Fruit fly (Drosophila melanogaster) whole organism, wandering third instar larva: ENCODE measurements around the gene mei-217.

Source experiments
- Abd-B ChIP-seq: fragments of >200 bp; optimal IDR thresholded peaks from 2 replicates; lab custom pipeline; 2017; ENCODE audit warnings: missing biosample characterization, missing genetic modification characterization
- CG32264 ChIP-seq: fragments of 200-800 bp; sonication (Bioruptor generic); optimal IDR thresholded peaks from 2 replicates; lab custom pipeline; 2016; ENCODE audit warnings: missing biosample characterization, missing genetic modification characterization
- CG9705 ChIP-seq: fragments of 200-800 bp; sonication (Bioruptor generic); optimal IDR thresholded peaks from 2 replicates; lab custom pipeline; 2018; ENCODE audit warnings: missing biosample characterization, mild to moderate bottlenecking, missing genetic modification characterization
- CrebA ChIP-seq: fragments of 200-800 bp; sonication (Bioruptor generic); optimal IDR thresholded peaks from 2 replicates; lab custom pipeline; 2016; ENCODE audit warnings: missing biosample characterization, mild to moderate bottlenecking, missing genetic modification characterization, borderline replicate concordance
- Dfd ChIP-seq: fragments of >200 bp; optimal IDR thresholded peaks from 2 replicates; lab custom pipeline; 2017; ENCODE audit warnings: missing biosample characterization, missing genetic modification characterization
- Dif ChIP-seq: fragments of 200-275, 200-300 bp; sonication (Bioruptor generic); optimal IDR thresholded peaks from 2 replicates; lab custom pipeline; 2018; ENCODE audit warnings: missing biosample characterization, missing genetic modification characterization; ENCODE audit not compliant: partially characterized antibody
- GATAd ChIP-seq: sonication (Bioruptor generic); optimal IDR thresholded peaks from 2 replicates; lab custom pipeline; 2016; ENCODE audit warnings: missing biosample characterization, missing genetic modification characterization
- HLH106 ChIP-seq: fragments of 200-800 bp; optimal IDR thresholded peaks from 3 replicates; lab custom pipeline; 2019; ENCODE audit warnings: missing biosample characterization, mild to moderate bottlenecking, missing genetic modification characterization, moderate library complexity
- Hnf4 ChIP-seq: fragments of 200-800 bp; sonication (Bioruptor generic); optimal IDR thresholded peaks from 2 replicates; lab custom pipeline; 2016; ENCODE audit warnings: missing biosample characterization, mild to moderate bottlenecking, missing genetic modification characterization
- Hr78 ChIP-seq: fragments of >200 bp; optimal IDR thresholded peaks from 2 replicates; lab custom pipeline; 2017; ENCODE audit warnings: missing biosample characterization, missing genetic modification characterization
- Hr83 ChIP-seq: fragments of 200-300 bp; sonication (Bioruptor generic); optimal IDR thresholded peaks from 2 replicates; lab custom pipeline; 2016; ENCODE audit warnings: missing biosample characterization, mild to moderate bottlenecking, missing genetic modification characterization, moderate library complexity; ENCODE audit not compliant: poor library complexity, severe bottlenecking
- Mio ChIP-seq: sonication (Bioruptor generic); optimal IDR thresholded peaks from 2 replicates; lab custom pipeline; 2016; ENCODE audit warnings: missing biosample characterization, missing genetic modification characterization
- Myc ChIP-seq: fragments of >200 bp; optimal IDR thresholded peaks from 2 replicates; lab custom pipeline; 2017
- N ChIP-seq: fragments of >200 bp; optimal IDR thresholded peaks from 2 replicates; lab custom pipeline; 2018; ENCODE audit warnings: missing biosample characterization, missing external identifiers, missing genetic modification characterization
- OdsH ChIP-seq: fragments of 200-800 bp; sonication (Bioruptor generic); optimal IDR thresholded peaks from 2 replicates; lab custom pipeline; 2016; ENCODE audit warnings: missing biosample characterization, mild to moderate bottlenecking, missing genetic modification characterization
- Rel ChIP-seq, 2 experiments: fragments of 200-800 bp; sonication (Bioruptor generic) in 1 of 2; optimal IDR thresholded peaks; 2 replicates in 1 of 2; 3 replicates in 1 of 2; lab custom pipeline; 2016 to 2019; ENCODE audit warnings: mild to moderate bottlenecking in 2 of 2, missing biosample characterization in 2 of 2, missing genetic modification characterization in 2 of 2, moderate library complexity in 1 of 2
- Vsx2 ChIP-seq: fragments of 200-300, 225-300 bp; sonication (Bioruptor generic); optimal IDR thresholded peaks from 2 replicates; lab custom pipeline; 2018; ENCODE audit warnings: missing biosample characterization, missing genetic modification characterization; ENCODE audit not compliant: partially characterized antibody
- br ChIP-seq: fragments of 200-800 bp; sonication (Bioruptor generic); optimal IDR thresholded peaks from 2 replicates; lab custom pipeline; 2016; ENCODE audit warnings: missing biosample characterization, missing genetic modification characterization
- brk ChIP-seq: fragments of 200-800 bp; sonication (Bioruptor generic); optimal IDR thresholded peaks from 2 replicates; lab custom pipeline; 2016; ENCODE audit warnings: missing biosample characterization, mild to moderate bottlenecking, missing genetic modification characterization
- dl ChIP-seq, 2 experiments: fragments of 175-275, 200-275 bp in 1 of 2; fragments of 200-275 bp in 1 of 2; sonication (Bioruptor generic); optimal IDR thresholded peaks; lab custom pipeline; 2018; ENCODE audit warnings: mild to moderate bottlenecking in 2 of 2, missing biosample characterization in 2 of 2, missing genetic modification characterization in 2 of 2, moderate library complexity in 2 of 2; ENCODE audit not compliant: partially characterized antibody in 2 of 2, insufficient read depth in 1 of 2
- dmrt93B ChIP-seq: fragments of 200-800 bp; sonication (Bioruptor generic); optimal IDR thresholded peaks from 2 replicates; lab custom pipeline; 2018; ENCODE audit warnings: missing biosample characterization, mild to moderate bottlenecking, missing genetic modification characterization
- dsf ChIP-seq: sonication (Bioruptor generic); optimal IDR thresholded peaks from 2 replicates; lab custom pipeline; 2016; ENCODE audit warnings: missing biosample characterization, missing genetic modification characterization, borderline replicate concordance
- ey ChIP-seq: fragments of 200-800 bp; sonication (Bioruptor generic); optimal IDR thresholded peaks from 2 replicates; lab custom pipeline; 2016; ENCODE audit warnings: missing biosample characterization, missing genetic modification characterization
- foxo ChIP-seq, 2 experiments: fragments of 200-800 bp; sonication (Bioruptor generic); optimal IDR thresholded peaks; 2 replicates in 1 of 2; 3 replicates in 1 of 2; lab custom pipeline; 2016 to 2017; ENCODE audit warnings: missing biosample characterization in 2 of 2, missing genetic modification characterization in 2 of 2
- fru ChIP-seq: fragments of 200-800 bp; sonication (Bioruptor generic); optimal IDR thresholded peaks from 3 replicates; lab custom pipeline; 2016; ENCODE audit warnings: missing biosample characterization, mild to moderate bottlenecking, missing genetic modification characterization
- h ChIP-seq: fragments of 200-800 bp; sonication (Bioruptor generic); optimal IDR thresholded peaks from 3 replicates; lab custom pipeline; 2016; ENCODE audit warnings: missing biosample characterization, mild to moderate bottlenecking, missing genetic modification characterization
- jim ChIP-seq: fragments of 175-275, 200-325 bp; sonication (Bioruptor generic); optimal IDR thresholded peaks from 2 replicates; lab custom pipeline; 2016; ENCODE audit warnings: missing biosample characterization, mild to moderate bottlenecking, missing genetic modification characterization
- lola ChIP-seq: fragments of >200 bp; optimal IDR thresholded peaks from 2 replicates; lab custom pipeline; 2017; ENCODE audit warnings: missing biosample characterization, missing genetic modification characterization
- pan ChIP-seq: fragments of >200 bp; optimal IDR thresholded peaks from 2 replicates; lab custom pipeline; 2017
- psq ChIP-seq: fragments of 200-800 bp; sonication (Bioruptor generic); optimal IDR thresholded peaks from 3 replicates; lab custom pipeline; 2017; ENCODE audit warnings: missing biosample characterization, mild to moderate bottlenecking, missing genetic modification characterization, moderate library complexity
- rgr ChIP-seq: fragments of 200-800 bp; sonication (Bioruptor generic); optimal IDR thresholded peaks from 3 replicates; lab custom pipeline; 2016; ENCODE audit warnings: missing biosample characterization, mild to moderate bottlenecking, missing genetic modification characterization
- sage ChIP-seq: fragments of 200-800 bp; sonication (Bioruptor generic); optimal IDR thresholded peaks from 2 replicates; lab custom pipeline; 2016; ENCODE audit warnings: missing biosample characterization, mild to moderate bottlenecking, missing genetic modification characterization
- sv ChIP-seq: fragments of 200-800 bp; sonication (Bioruptor generic); optimal IDR thresholded peaks from 3 replicates; lab custom pipeline; 2016; ENCODE audit warnings: missing biosample characterization, missing genetic modification characterization
- tai ChIP-seq: sonication (Bioruptor generic); optimal IDR thresholded peaks from 2 replicates; lab custom pipeline; 2016; ENCODE audit warnings: missing biosample characterization, missing genetic modification characterization
- usp ChIP-seq: fragments of >200 bp; optimal IDR thresholded peaks from 2 replicates; lab custom pipeline; 2017; ENCODE audit warnings: missing biosample characterization, missing genetic modification characterization
- woc ChIP-seq: sonication (Bioruptor generic); optimal IDR thresholded peaks from 2 replicates; lab custom pipeline; 2016; ENCODE audit warnings: missing biosample characterization, mild to moderate bottlenecking, missing genetic modification characterization

Gene mei-217

dm6 chrX:17129733-17130466 is 12.9 kb downstream of the mei-217 start (continued):
- peak; percentile 50 for TF ChIP-seq fru (GFP tag; lab: Kevin White, UChicago)

dm6 chrX:17125017-17125821 is 17.6 kb downstream of the mei-217 start:
- TF ChIP-seq br = peak; percentile 5
- no peak for TF ChIP-seq sv (GFP tag; lab: Kevin White, UChicago)
- TF ChIP-seq pan (lab: Kevin White, UChicago) = no peak
- no peak for TF ChIP-seq Hr78
- no peak for TF ChIP-seq lola (GFP tag; lab: Kevin White, UChicago)
- TF ChIP-seq HLH106 (tag; lab: Kevin White, UChicago) = peak; percentile 19
- TF ChIP-seq Mio = no peak
- no peak for TF ChIP-seq brk
- TF ChIP-seq woc (GFP tag; lab: Kevin White, UChicago) = peak; percentile 68
- peak; percentile 46 for TF ChIP-seq h (GFP tag; lab: Kevin White, UChicago)
- TF ChIP-seq ey (GFP tag; lab: Kevin White, UChicago) = no peak
- peak; percentile 1 for TF ChIP-seq psq (GFP tag; lab: Kevin White, UChicago)
- no peak for TF ChIP-seq jim
- no peak for TF ChIP-seq Vsx2 (GFP tag; lab: Kevin White, UChicago)
- no peak for TF ChIP-seq usp (GFP tag; lab: Kevin White, UChicago)
- no peak for TF ChIP-seq Abd-B
- no peak for TF ChIP-seq tai (GFP tag; lab: Kevin White, UChicago)
- peak; percentile 11 for TF ChIP-seq rgr (GFP tag; lab: Kevin White, UChicago)
- no peak for TF ChIP-seq GATAd (GFP tag; lab: Kevin White, UChicago)
- no peak for TF ChIP-seq dmrt93B (GFP tag; lab: Kevin White, UChicago)
- peak; percentile 23 for TF ChIP-seq OdsH
- no peak for TF ChIP-seq Hnf4 (GFP tag; lab: Kevin White, UChicago)
- no peak for TF ChIP-seq N
- no peak for TF ChIP-seq CG32264 (GFP tag; lab: Kevin White, UChicago)
- no peak for TF ChIP-seq sage (GFP tag; lab: Kevin White, UChicago)
- TF ChIP-seq Myc (lab: Kevin White, UChicago) = no peak
- TF ChIP-seq Rel (GFP tag; optimal IDR thresholded peaks at IDR 0.05; lab: Kevin White, UChicago) = no peak
- TF ChIP-seq Rel (tag; optimal IDR thresholded peaks at IDR 0.05; lab: Kevin White, UChicago) = no peak
- peak in 1 of 2 experiments; percentile 24 for TF ChIP-seq foxo (GFP tag; optimal IDR thresholded peaks at IDR 0.05; lab: Kevin White, UChicago)
- TF ChIP-seq dl (GFP tag; optimal IDR thresholded peaks at IDR 0.05; lab: Kevin White, UChicago; ENCODE audit: insufficient read depth in 1 of 2, partially characterized antibody in 2 of 2) = no peak
- TF ChIP-seq fru (GFP tag; lab: Kevin White, UChicago) = peak; percentile 44
- TF ChIP-seq Dfd (GFP tag; lab: Kevin White, UChicago) = no peak
- TF ChIP-seq Dif (GFP tag; lab: Kevin White, UChicago) = no peak
- TF ChIP-seq dsf = no peak
- TF ChIP-seq CrebA (GFP tag; lab: Kevin White, UChicago) = no peak
- TF ChIP-seq CG9705 (GFP tag; lab: Kevin White, UChicago) = no peak
- no peak for TF ChIP-seq Hr83
